Fruit fly (Drosophila melanogaster): Measurements from ENCODE around the gene toc.
"Not testable (repeated sequence)": the region's sequence is repeated elsewhere in the genome, so short reads cannot be mapped to it uniquely, and the experiment has no call there.

toc gene

dm6 chr2L:3144709-3145108 lies at the start of gene toc:
Gene toc, minus strand, starts transcription at chr2L:3144786.
- no peak for TF ChIP-seq ttk (optimal IDR thresholded peaks at IDR 0.05)
- TF ChIP-seq Sin3A (optimal IDR thresholded peaks at IDR 0.05) = no peak
- TF ChIP-seq Myc (optimal IDR thresholded peaks at IDR 0.05) = no peak
- TF ChIP-seq h (optimal IDR thresholded peaks at IDR 0.05) = no peak

dm6 chr2L:3188875-3189274 lies 44.3 kb upstream of the toc start:
- TF ChIP-seq insv (optimal IDR thresholded peaks at IDR 0.05) (no peak), h (optimal IDR thresholded peaks at IDR 0.05) (no peak), Sin3A (optimal IDR thresholded peaks at IDR 0.05) (no peak), psq (optimal IDR thresholded peaks at IDR 0.05) (no peak), ttk (optimal IDR thresholded peaks at IDR 0.05) (no peak), Myc (optimal IDR thresholded peaks at IDR 0.05) (no peak)

dm6 chr2L:3183205-3183604 lies 38.6 kb upstream of the toc start:
- TF ChIP-seq h (optimal IDR thresholded peaks at IDR 0.05) (no peak), psq (optimal IDR thresholded peaks at IDR 0.05) (no peak), Sin3A (optimal IDR thresholded peaks at IDR 0.05) (no peak), insv (optimal IDR thresholded peaks at IDR 0.05) (no peak), ttk (optimal IDR thresholded peaks at IDR 0.05) (no peak), Myc (optimal IDR thresholded peaks at IDR 0.05) (no peak)

- TF ChIP-seq ttk (optimal IDR thresholded peaks at IDR 0.05) (no peak), insv (optimal IDR thresholded peaks at IDR 0.05) (no peak), psq (optimal IDR thresholded peaks at IDR 0.05) (no peak), Myc (optimal IDR thresholded peaks at IDR 0.05) (no peak), h (optimal IDR thresholded peaks at IDR 0.05) (no peak), Sin3A (optimal IDR thresholded peaks at IDR 0.05) (no peak)
These were observed 35.1 kb upstream of the toc start for dm6 chr2L:3179654-3180053.

- no peak for TF ChIP-seq Myc (optimal IDR thresholded peaks at IDR 0.05)
- no peak for TF ChIP-seq insv (optimal IDR thresholded peaks at IDR 0.05)
- TF ChIP-seq Sin3A (optimal IDR thresholded peaks at IDR 0.05) = no peak
- TF ChIP-seq h (optimal IDR thresholded peaks at IDR 0.05) = no peak
These were observed 29.2 kb upstream of the toc start, which contains the start of the genes CG31698 and CG15404 for dm6 chr2L:3173740-3174139. Gene CG31698, minus strand, starts transcription at chr2L:3173840. Gene CG15404, plus strand, starts transcription at chr2L:3173972.

dm6 chr2L:3172745-3173271 lies 28.2 kb upstream of the toc start:
- TF ChIP-seq psq (optimal IDR thresholded peaks at IDR 0.05) (no peak), ttk (optimal IDR thresholded peaks at IDR 0.05) (no peak), Sin3A (optimal IDR thresholded peaks at IDR 0.05) (no peak), Myc (optimal IDR thresholded peaks at IDR 0.05) (no peak), h (optimal IDR thresholded peaks at IDR 0.05) (no peak)

- TF ChIP-seq ttk (optimal IDR thresholded peaks at IDR 0.05) = no peak
- TF ChIP-seq Sin3A (optimal IDR thresholded peaks at IDR 0.05) = no peak
- TF ChIP-seq h (optimal IDR thresholded peaks at IDR 0.05) = no peak
- no peak for TF ChIP-seq Myc (optimal IDR thresholded peaks at IDR 0.05)
- no peak for TF ChIP-seq insv (optimal IDR thresholded peaks at IDR 0.05)
- TF ChIP-seq psq (optimal IDR thresholded peaks at IDR 0.05) = no peak
These were observed 26.5 kb upstream of the toc start, which contains the start of gene CG44002 for dm6 chr2L:3170949-3171579. Gene CG44002, minus strand, starts transcription at chr2L:3171092.

- TF ChIP-seq ttk (optimal IDR thresholded peaks at IDR 0.05) (no peak), insv (optimal IDR thresholded peaks at IDR 0.05) (no peak), Sin3A (optimal IDR thresholded peaks at IDR 0.05) (no peak), h (optimal IDR thresholded peaks at IDR 0.05) (no peak), Myc (optimal IDR thresholded peaks at IDR 0.05) (no peak), psq (optimal IDR thresholded peaks at IDR 0.05) (no peak)
These were observed 22.1 kb upstream of the toc start for dm6 chr2L:3166710-3167109.

- TF ChIP-seq h (optimal IDR thresholded peaks at IDR 0.05) (no peak), Sin3A (optimal IDR thresholded peaks at IDR 0.05) (no peak)
These were observed 20.5 kb upstream of the toc start for dm6 chr2L:3165022-3165647.

- TF ChIP-seq insv (optimal IDR thresholded peaks at IDR 0.05) (no peak), psq (optimal IDR thresholded peaks at IDR 0.05) (no peak), Sin3A (optimal IDR thresholded peaks at IDR 0.05) (no peak), ttk (optimal IDR thresholded peaks at IDR 0.05) (no peak), h (optimal IDR thresholded peaks at IDR 0.05) (no peak), Myc (optimal IDR thresholded peaks at IDR 0.05) (no peak)
These were observed 19.9 kb upstream of the toc start for dm6 chr2L:3164257-3165021.

- TF ChIP-seq insv, Sin3A, h (optimal IDR thresholded peaks at IDR 0.05): not testable (repeated sequence)
These were observed 18.9 kb upstream of the toc start, which contains the start of gene Hydr2 for dm6 chr2L:3163490-3163889. Gene Hydr2, plus strand, starts transcription at chr2L:3163645.

Data from Kc167 (cell line).